Fruit fly (Drosophila melanogaster): ENCODE results near the gene CG17375.

CG17375 gene

dm6 chr2L:6787973-6788368 is 17.6 kb downstream of the CG17375 start (continued):
- TF ChIP-seq sqz (GFP tag; optimal IDR thresholded peaks at IDR 0.05) (no peak), PHDP (tag; optimal IDR thresholded peaks at IDR 0.05) (peak; percentile 71), row (GFP tag; IDR thresholded peaks at IDR 0.05) (no peak), CG5180 (GFP tag; optimal IDR thresholded peaks at IDR 0.05) (no peak), D19A (tag; optimal IDR thresholded peaks at IDR 0.05) (peak; percentile 67), CG4282 (GFP tag; optimal IDR thresholded peaks at IDR 0.05) (no peak), Mes4 (GFP tag; optimal IDR thresholded peaks at IDR 0.05) (peak; percentile 44), CG3726 (GFP tag; IDR thresholded peaks at IDR 0.05) (no peak), maf-S (GFP tag; optimal IDR thresholded peaks at IDR 0.05) (peak; percentile 40), kay (GFP tag; optimal IDR thresholded peaks at IDR 0.05) (no peak), Dbx (GFP tag; IDR thresholded peaks at IDR 0.05) (no peak), NfI (GFP tag; optimal IDR thresholded peaks at IDR 0.05) (peak; percentile 52), ftz-f1 (GFP tag; optimal IDR thresholded peaks at IDR 0.05) (no peak), otp (GFP tag; IDR thresholded peaks at IDR 0.05) (peak; percentile 20; the same call in 1 of the 3 replicates), gsb-n (tag; optimal IDR thresholded peaks at IDR 0.05) (peak; percentile 42), Dref (GFP tag; IDR thresholded peaks at IDR 0.05) (no peak), bsh (GFP tag; optimal IDR thresholded peaks at IDR 0.05) (peak in 1 of 2 experiments; percentile 88), CG31388 (GFP tag; optimal IDR thresholded peaks at IDR 0.05) (no peak), yki (optimal IDR thresholded peaks at IDR 0.05) (no peak), ken (GFP tag; IDR thresholded peaks at IDR 0.05) (peak; percentile 44; the same call in 1 of the 3 replicates), CG17361 (GFP tag; IDR thresholded peaks at IDR 0.05) (peak; percentile 63; the same call in 2 of the 3 replicates), CG12236 (GFP tag; optimal IDR thresholded peaks at IDR 0.05) (no peak), Stat92E (GFP tag; optimal IDR thresholded peaks at IDR 0.05) (no peak), Oli (tag; optimal IDR thresholded peaks at IDR 0.05) (peak; percentile 75), Hey (tag; optimal IDR thresholded peaks at IDR 0.05) (no peak), CG15514 (GFP tag; optimal IDR thresholded peaks at IDR 0.05) (no peak), Rfx (GFP tag; IDR thresholded peaks at IDR 0.05) (no peak; the same call in 1 of the 2 replicates), YL-1 (GFP tag; optimal IDR thresholded peaks at IDR 0.05) (no peak), gro (GFP tag; optimal IDR thresholded peaks at IDR 0.05) (no peak), Dip2 (GFP tag; IDR thresholded peaks at IDR 0.05) (no peak), Ptx1 (GFP tag; IDR thresholded peaks at IDR 0.05) (peak; percentile 53), mirr (GFP tag; optimal IDR thresholded peaks at IDR 0.05) (no peak), sd (tag; optimal IDR thresholded peaks at IDR 0.05) (no peak), ind (GFP tag; optimal IDR thresholded peaks at IDR 0.05) (peak; percentile 52), tio (GFP tag; optimal IDR thresholded peaks at IDR 0.05) (peak; percentile 57), Ets65A (GFP tag) (peak; percentile 91), Taf1 (GFP tag; IDR thresholded peaks at IDR 0.05) (peak; percentile 37; the same call in 1 of the 2 replicates), Lpt (GFP tag; optimal IDR thresholded peaks at IDR 0.05) (no peak), zfh1 (GFP tag; IDR thresholded peaks at IDR 0.05) (peak; percentile 56; the same call in 2 of the 3 replicates), ap (GFP tag; IDR thresholded peaks at IDR 0.05) (no peak; the same call in 1 of the 2 replicates), chn (GFP tag; optimal IDR thresholded peaks at IDR 0.05) (no peak), CG10274 (GFP tag; optimal IDR thresholded peaks at IDR 0.05) (no peak), H15 (GFP tag; IDR thresholded peaks at IDR 0.05) (no peak), NC2α (GFP tag; optimal IDR thresholded peaks at IDR 0.05) (peak; percentile 48), CG11247 (GFP tag; IDR thresholded peaks at IDR 0.05) (no peak; the same call in 1 of the 2 replicates), Meics (GFP tag; optimal IDR thresholded peaks at IDR 0.05) (peak; percentile 35), D (optimal IDR thresholded peaks at IDR 0.05) (no peak), D (GFP tag; optimal IDR thresholded peaks at IDR 0.05) (peak; percentile 64), scrt (GFP tag; optimal IDR thresholded peaks at IDR 0.05) (no peak), klu (GFP tag; IDR thresholded peaks at IDR 0.05) (no peak), oc (tag; optimal IDR thresholded peaks at IDR 0.05) (peak; percentile 40), nerfin-1 (tag; optimal IDR thresholded peaks at IDR 0.05) (no peak), zf30C (GFP tag; optimal IDR thresholded peaks at IDR 0.05) (no peak)
